Fruit fly (Drosophila melanogaster) whole organism, embryonic: Measurements from ENCODE around the gene Dhc93AB.

Source experiments
- Abd-B ChIP-seq: fragments of 200-800 bp; sonication (Bioruptor generic); optimal IDR thresholded peaks from 2 replicates; lab custom pipeline; 2018; ENCODE audit warnings: missing biosample characterization, mild to moderate bottlenecking, missing genetic modification characterization, moderate library complexity
- Atf6 ChIP-seq: fragments of 200-800 bp; sonication (Bioruptor generic); IDR thresholded peaks from 2 replicates; pipeline ENCODE4 v1.3.6; 2022; ENCODE audit warnings: missing biosample characterization, missing genetic modification characterization
- Blimp-1 ChIP-seq: fragments of 200-800 bp; sonication (Bioruptor generic); optimal IDR thresholded peaks from 3 replicates; lab custom pipeline; 2018; ENCODE audit warnings: missing biosample characterization, missing genetic modification characterization, mild to moderate bottlenecking, moderate library complexity, missing genetic modification reagents
- CG1024 ChIP-seq: fragments of 200-800 bp; sonication (Bioruptor generic); IDR thresholded peaks from 2 replicates; pipeline ENCODE4 v1.3.6; 2022; ENCODE audit warnings: missing biosample characterization, missing genetic modification characterization
- CG10321 ChIP-seq: fragments of 200-800 bp; sonication (Bioruptor generic); IDR thresholded peaks from 2 replicates; pipeline ENCODE4 v1.3.6; 2022; ENCODE audit warnings: missing biosample characterization, missing genetic modification characterization
- CG11085 ChIP-seq: fragments of 200-800 bp; sonication (Bioruptor generic); IDR thresholded peaks from 2 replicates; pipeline ENCODE4 v1.3.6; 2022; ENCODE audit warnings: missing biosample characterization, missing genetic modification characterization
- CG12769 ChIP-seq: fragments of 200-800 bp; sonication (Bioruptor generic); optimal IDR thresholded peaks from 2 replicates; lab custom pipeline; 2019; ENCODE audit warnings: missing biosample characterization, mild to moderate bottlenecking, missing genetic modification characterization, moderate library complexity
- CG14014 ChIP-seq: fragments of 200-800 bp; sonication (Bioruptor generic); IDR thresholded peaks from 2 replicates; pipeline ENCODE4 v1.3.6; 2022; ENCODE audit warnings: missing biosample characterization, missing genetic modification characterization
- CG14965 ChIP-seq: fragments of 200-800 bp; sonication (Bioruptor generic); optimal IDR thresholded peaks from 2 replicates; lab custom pipeline; 2016; ENCODE audit warnings: missing biosample characterization, missing genetic modification characterization, borderline replicate concordance
- CG15269 ChIP-seq: fragments of 200-800 bp; sonication (Bioruptor generic); optimal IDR thresholded peaks from 2 replicates; lab custom pipeline; 2018; ENCODE audit warnings: missing biosample characterization, mild to moderate bottlenecking, missing genetic modification characterization, moderate library complexity
- CG15514 ChIP-seq: fragments of 200-800 bp; sonication (Bioruptor generic); optimal IDR thresholded peaks from 3 replicates; lab custom pipeline; 2017; ENCODE audit warnings: missing biosample characterization, missing genetic modification characterization, mild to moderate bottlenecking, moderate library complexity, missing genetic modification reagents
- CG1603 ChIP-seq: fragments of 200-800 bp; sonication (Bioruptor generic); optimal IDR thresholded peaks from 2 replicates; lab custom pipeline; 2019; ENCODE audit warnings: missing biosample characterization, mild to moderate bottlenecking, missing genetic modification characterization, moderate library complexity
- CG17612 ChIP-seq: fragments of 200-800 bp; sonication (Bioruptor generic); IDR thresholded peaks from 2 replicates; pipeline ENCODE4 v1.3.6; 2022; ENCODE audit warnings: missing biosample characterization, missing genetic modification characterization
- CG18619 ChIP-seq: fragments of 200-800 bp; sonication (Bioruptor generic); optimal IDR thresholded peaks from 3 replicates; lab custom pipeline; 2017; ENCODE audit warnings: missing biosample characterization, mild to moderate bottlenecking, missing genetic modification characterization
- CG2199 ChIP-seq: fragments of 200-800 bp; sonication (Bioruptor generic); IDR thresholded peaks from 3 replicates; pipeline ENCODE4 v1.3.6; 2022; ENCODE audit warnings: missing biosample characterization, missing genetic modification characterization
- CG2889 ChIP-seq: fragments of 200-800 bp; sonication (Bioruptor generic); IDR thresholded peaks from 3 replicates; pipeline ENCODE4 v1.3.6; 2022; ENCODE audit warnings: missing biosample characterization, missing genetic modification characterization
- CG4617 ChIP-seq: fragments of 200-800 bp; sonication (Bioruptor generic); optimal IDR thresholded peaks from 3 replicates; lab custom pipeline; 2016; ENCODE audit warnings: missing biosample characterization, missing genetic modification characterization, borderline replicate concordance
- CG4854 ChIP-seq: fragments of 200-800 bp; sonication (Bioruptor generic); optimal IDR thresholded peaks from 2 replicates; lab custom pipeline; 2016; ENCODE audit warnings: missing biosample characterization, missing genetic modification characterization, inconsistent platforms
- CG6689 ChIP-seq: fragments of 200-800 bp; sonication (Bioruptor generic); IDR thresholded peaks from 2 replicates; pipeline ENCODE4 v1.3.6; 2022; ENCODE audit warnings: missing biosample characterization, missing genetic modification characterization
- CG7271 ChIP-seq: fragments of 200-800 bp; sonication (Bioruptor generic); optimal IDR thresholded peaks from 2 replicates; lab custom pipeline; 2018; ENCODE audit warnings: missing biosample characterization, mild to moderate bottlenecking, missing genetic modification characterization, moderate library complexity
- Ets65A ChIP-seq: fragments of 200-800 bp; sonication (Bioruptor generic); peaks from one replicate; lab custom pipeline; 2016; ENCODE audit warnings: missing biosample characterization, missing genetic modification characterization
- Kr ChIP-seq: fragments of 200-800 bp; sonication (Bioruptor generic); optimal IDR thresholded peaks from 2 replicates; lab custom pipeline; 2017; ENCODE audit warnings: missing biosample characterization, mild to moderate bottlenecking, missing genetic modification characterization
- MBD-R2 ChIP-seq: fragments of 200-800 bp; sonication (Bioruptor generic); IDR thresholded peaks from 2 replicates; pipeline ENCODE4 v1.3.6; 2022; ENCODE audit warnings: missing biosample characterization, missing genetic modification characterization
- Med ChIP-seq: fragments of 200-800 bp; sonication (Bioruptor generic); peaks from one replicate; lab custom pipeline; 2016; ENCODE audit warnings: missing biosample characterization, missing genetic modification characterization, mild to moderate bottlenecking, inconsistent platforms, moderate library complexity
- Mes4 ChIP-seq: fragments of 200-800 bp; sonication (Bioruptor generic); optimal IDR thresholded peaks from 2 replicates; lab custom pipeline; 2016; ENCODE audit warnings: missing biosample characterization, missing genetic modification characterization
- Neu2 ChIP-seq: fragments of 200-800 bp; sonication (Bioruptor generic); optimal IDR thresholded peaks from 3 replicates; lab custom pipeline; 2016; ENCODE audit warnings: missing biosample characterization, missing genetic modification characterization, borderline replicate concordance
- PHDP ChIP-seq: fragments of 200-800 bp; sonication (Bioruptor generic); optimal IDR thresholded peaks from 3 replicates; lab custom pipeline; 2018; ENCODE audit warnings: missing biosample characterization, mild to moderate bottlenecking, missing genetic modification characterization, moderate library complexity
- Rfx ChIP-seq: fragments of 200-800 bp; sonication (Bioruptor generic); IDR thresholded peaks from 2 replicates; pipeline ENCODE4 v1.3.6; 2022; ENCODE audit warnings: missing biosample characterization, missing genetic modification characterization
- Sox102F ChIP-seq: fragments of 200-800 bp; sonication (Bioruptor generic); optimal IDR thresholded peaks from 2 replicates; lab custom pipeline; 2018; ENCODE audit warnings: missing biosample characterization, mild to moderate bottlenecking, missing genetic modification characterization, moderate library complexity
- Stat92E ChIP-seq, 3 experiments: fragments of >200 bp in 2 of 3; fragments of 200-800 bp in 1 of 3; sonication (Bioruptor generic) in 1 of 3; optimal IDR thresholded peaks; 2 replicates each; lab custom pipeline; 2017 to 2019; ENCODE audit warnings: missing biosample characterization in 3 of 3, missing genetic modification characterization in 3 of 3, mild to moderate bottlenecking in 1 of 3, moderate library complexity in 1 of 3
- Trl ChIP-seq, 3 experiments: fragments of >200 bp in 2 of 3; fragments of 200-800 bp in 1 of 3; sonication (Bioruptor generic) in 1 of 3; optimal IDR thresholded peaks; 2 replicates in 1 of 3; 3 replicates in 2 of 3; lab custom pipeline; 2016 to 2017; ENCODE audit warnings: missing biosample characterization in 1 of 3, missing genetic modification characterization in 1 of 3
- Usf ChIP-seq: fragments of 200-800 bp; sonication (Bioruptor generic); optimal IDR thresholded peaks from 2 replicates; lab custom pipeline; 2017; ENCODE audit warnings: missing genotype, missing biosample characterization, missing genetic modification characterization
- croc ChIP-seq: fragments of 200-800 bp; sonication (Bioruptor generic); conservative IDR thresholded peaks from 3 replicates; pipeline ENCODE4 v1.3.6; 2022; ENCODE audit warnings: missing biosample characterization, missing genetic modification characterization
- da ChIP-seq: fragments of 200-800 bp; sonication (Bioruptor generic); optimal IDR thresholded peaks from 2 replicates; lab custom pipeline; 2016; ENCODE audit warnings: missing biosample characterization, missing genetic modification characterization
- ftz-f1 ChIP-seq: fragments of 200-800 bp; sonication (Bioruptor generic); optimal IDR thresholded peaks from 2 replicates; lab custom pipeline; 2016; ENCODE audit warnings: missing biosample characterization, missing genetic modification characterization
- grau ChIP-seq: fragments of 200-800 bp; optimal IDR thresholded peaks from 3 replicates; lab custom pipeline; 2019; ENCODE audit warnings: missing biosample characterization, mild to moderate bottlenecking, missing genetic modification characterization, moderate library complexity
- kay ChIP-seq: fragments of 200-800 bp; sonication (Bioruptor generic); optimal IDR thresholded peaks from 2 replicates; lab custom pipeline; 2016; ENCODE audit warnings: missing biosample characterization, missing genetic modification characterization
- oc ChIP-seq: fragments of 200-800 bp; sonication (Bioruptor generic); optimal IDR thresholded peaks from 2 replicates; lab custom pipeline; 2018; ENCODE audit warnings: missing biosample characterization, mild to moderate bottlenecking, missing genetic modification characterization, moderate library complexity
- pan ChIP-seq, 4 experiments: fragments of >200 bp in 3 of 4; fragments of 200-800 bp in 1 of 4; sonication (Bioruptor generic) in 1 of 4; optimal IDR thresholded peaks in 3 of 4; IDR thresholded peaks in 1 of 4; 2 replicates each; pipeline versions ENCODE4 v1.3.6 to Lab custom; 2017 to 2022; ENCODE audit warnings: missing biosample characterization in 2 of 4, missing genetic modification characterization in 2 of 4, mixed read lengths in 1 of 4
- psq ChIP-seq: fragments of 200-800 bp; sonication (Bioruptor generic); optimal IDR thresholded peaks from 2 replicates; lab custom pipeline; 2017; ENCODE audit warnings: missing biosample characterization, missing genetic modification characterization
- repo ChIP-seq: fragments of 200-800 bp; sonication (Bioruptor generic); optimal IDR thresholded peaks from 2 replicates; lab custom pipeline; 2016; ENCODE audit warnings: missing biosample characterization, missing genetic modification characterization
- row ChIP-seq: fragments of 200-800 bp; sonication (Bioruptor generic); IDR thresholded peaks from 3 replicates; pipeline ENCODE4 v1.3.6; 2022; ENCODE audit warnings: missing biosample characterization, missing genetic modification characterization
- sens ChIP-seq: fragments of 200-800 bp; sonication (Bioruptor generic); peaks from one replicate; lab custom pipeline; 2016; ENCODE audit warnings: missing biosample characterization, missing genetic modification characterization
- slbo ChIP-seq: fragments of 200-800 bp; sonication (Bioruptor generic); IDR thresholded peaks from 2 replicates; pipeline ENCODE4 v1.3.6; 2022; ENCODE audit warnings: missing biosample characterization, missing genetic modification characterization
- sob ChIP-seq: fragments of 200-800 bp; sonication (Bioruptor generic); IDR thresholded peaks from 2 replicates; pipeline ENCODE4 v1.3.6; 2022; ENCODE audit warnings: missing biosample characterization, missing genetic modification characterization
- toy ChIP-seq: fragments of 200-800 bp; sonication (Bioruptor generic); IDR thresholded peaks from 2 replicates; pipeline ENCODE4 v1.3.6; 2022; ENCODE audit warnings: missing biosample characterization, missing genetic modification characterization
- ttk ChIP-seq: fragments of 200-800 bp; sonication (Bioruptor generic); IDR thresholded peaks from 2 replicates; pipeline ENCODE4 v2.1.2; 2022; ENCODE audit warnings: missing biosample characterization, missing genetic modification characterization
- tx ChIP-seq: fragments of 200-800 bp; sonication (Bioruptor generic); optimal IDR thresholded peaks from 2 replicates; lab custom pipeline; 2016; ENCODE audit warnings: missing biosample characterization, missing genetic modification characterization
- zfh1 ChIP-seq: fragments of 200-800 bp; sonication (Bioruptor generic); IDR thresholded peaks from 3 replicates; pipeline ENCODE4 v1.3.6; 2022; ENCODE audit warnings: missing biosample characterization, missing genetic modification characterization

The Dhc93AB gene

dm6 chr3R:21065696-21066080, 23.4 kb upstream of the Dhc93AB start (continued):
- TF ChIP-seq ttk (GFP tag; lab: Robert Waterston, UW) (0 out of 2 replicates have a peak, but pooled peaks have one; percentile 18), Trl (optimal IDR thresholded peaks at IDR 0.05; lab: Kevin White, UChicago) (peak in 1 of 2 experiments; percentile 31), Trl (GFP tag; optimal IDR thresholded peaks at IDR 0.05; lab: Kevin White, UChicago) (no peak), pan (optimal IDR thresholded peaks at IDR 0.05; lab: Kevin White, UChicago) (no peak), pan (GFP tag; optimal IDR thresholded peaks at IDR 0.05 in 1 of 2, IDR thresholded peaks at IDR 0.05 in 1 of 2) (peak in 1 of 2 experiments; percentile 9), Usf (no peak), PHDP (no peak), CG2889 (0 out of 3 replicates have a peak, but pooled peaks have one; percentile 10), toy (GFP tag; lab: Robert Waterston, UW) (no peak), Abd-B (GFP tag; lab: Kevin White, UChicago) (no peak), CG17612 (no peak), kay (GFP tag; lab: Kevin White, UChicago) (peak; percentile 51), Ets65A (GFP tag; lab: Kevin White, UChicago) (peak; percentile 2), Med (GFP tag; lab: Kevin White, UChicago) (peak; percentile 87), CG14014 (peak; percentile 28; the same call in 1 of the 2 replicates), Atf6 (GFP tag; lab: Robert Waterston, UW) (no peak), Rfx (peak; percentile 30; the same call in 1 of the 2 replicates), repo (no peak), slbo (GFP tag; lab: Robert Waterston, UW) (0 out of 2 replicates have a peak, but pooled peaks have one; percentile 19), CG2199 (GFP tag; lab: Robert Waterston, UW) (peak; percentile 62; the same call in 1 of the 3 replicates), CG15514 (peak; percentile 15), row (peak; percentile 40; the same call in 2 of the 3 replicates), da (GFP tag; lab: Kevin White, UChicago) (no peak), grau (tag; lab: Kevin White, UChicago) (peak; percentile 89), zfh1 (0 out of 3 replicates have a peak, but pooled peaks have one; percentile 24), CG12769 (tag; lab: Kevin White, UChicago) (peak; percentile 54), CG18619 (GFP tag; lab: Kevin White, UChicago) (peak; percentile 24), sens (peak; percentile 66), CG4617 (GFP tag; lab: Kevin White, UChicago) (no peak), CG1603 (tag; lab: Kevin White, UChicago) (peak; percentile 28)

DNA sequence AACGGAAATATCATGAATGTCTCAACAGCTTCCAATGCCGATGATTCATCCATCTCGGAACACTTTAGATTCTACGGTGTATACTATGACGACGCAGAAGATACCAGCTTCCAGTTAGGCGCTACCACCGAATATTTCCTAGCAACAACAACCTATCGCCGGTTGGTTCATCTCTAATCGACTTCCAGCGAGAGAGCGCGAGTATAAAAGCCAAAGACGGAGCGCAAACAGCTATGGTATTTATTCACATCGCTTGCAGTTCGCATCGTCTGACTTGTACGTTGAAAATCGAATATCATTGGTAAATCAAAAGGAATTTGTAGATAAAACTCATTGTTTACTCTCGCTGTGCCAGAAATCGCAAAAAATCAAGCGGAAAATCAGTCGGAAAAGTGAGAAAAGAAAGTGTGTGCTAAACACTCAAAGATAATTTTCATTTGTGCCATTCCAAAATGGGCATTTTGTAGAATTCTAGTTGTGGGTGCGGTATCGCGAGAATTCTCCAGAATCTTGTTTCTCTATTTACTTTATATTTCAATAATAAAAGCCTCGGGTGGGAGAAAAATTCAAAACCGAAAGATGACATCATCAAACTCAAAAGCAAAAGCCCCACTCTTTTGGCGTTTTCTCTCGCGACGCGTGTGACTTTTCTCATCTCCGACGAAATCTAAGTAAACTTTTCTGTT, 22.9 kb upstream of the Dhc93AB start, which contains the start of gene AnxB9:
Gene AnxB9, plus strand, starts transcription at position 232 of the 686 bp plus-strand sequence.
- peak; percentile 45 for TF ChIP-seq Mes4 (GFP tag; lab: Kevin White, UChicago)
- no peak for TF ChIP-seq CG14965 (GFP tag; lab: Kevin White, UChicago)
- TF ChIP-seq tx (GFP tag; lab: Kevin White, UChicago), result no peak
- no peak for TF ChIP-seq Sox102F (GFP tag; lab: Kevin White, UChicago)
- TF ChIP-seq CG1024 (GFP tag; lab: Robert Waterston, UW), result no peak
- TF ChIP-seq CG10321 (GFP tag; lab: Robert Waterston, UW), result no peak
- TF ChIP-seq croc (GFP tag; lab: Robert Waterston, UW), result no peak
- peak; percentile 17 for TF ChIP-seq CG4854
- TF ChIP-seq sob (GFP tag; lab: Robert Waterston, UW), result peak; percentile 62
- no peak for TF ChIP-seq CG7271 (tag; lab: Kevin White, UChicago)
- TF ChIP-seq Blimp-1 (GFP tag; lab: Kevin White, UChicago), result peak; percentile 18
- TF ChIP-seq CG18619 (GFP tag; lab: Kevin White, UChicago), result peak; percentile 6
- TF ChIP-seq oc (tag; lab: Kevin White, UChicago), result peak; percentile 13
- no peak for TF ChIP-seq MBD-R2 (GFP tag; lab: Robert Waterston, UW)
- TF ChIP-seq Abd-B (GFP tag; lab: Kevin White, UChicago), result no peak
- TF ChIP-seq Kr (GFP tag; lab: Kevin White, UChicago), result no peak
- peak; percentile 40 for TF ChIP-seq CG4617 (GFP tag; lab: Kevin White, UChicago)
- TF ChIP-seq ftz-f1, result no peak
- TF ChIP-seq Stat92E (GFP tag; optimal IDR thresholded peaks at IDR 0.05; lab: Kevin White, UChicago), result peak in 1 of 3 experiments; percentile 37
- TF ChIP-seq Neu2 (GFP tag; lab: Kevin White, UChicago), result no peak
- TF ChIP-seq psq (GFP tag; lab: Kevin White, UChicago), result no peak
- TF ChIP-seq CG11085 (GFP tag; lab: Robert Waterston, UW), result no peak
- peak; percentile 51 for TF ChIP-seq CG15269 (tag; lab: Kevin White, UChicago)
- TF ChIP-seq CG6689 (GFP tag; lab: Robert Waterston, UW), result no peak
